Fruit fly (Drosophila melanogaster) whole organism, embryonic: ENCODE measurements around the gene CG17105.

Experiments used
- Bteb2 ChIP-seq: fragments of 200-800 bp; sonication (Bioruptor generic); optimal IDR thresholded peaks from 2 replicates; lab custom pipeline; 2016; ENCODE audit warnings: missing biosample characterization, missing genetic modification characterization
- CG10654 ChIP-seq: fragments of 200-800 bp; sonication (Bioruptor generic); optimal IDR thresholded peaks from 2 replicates; lab custom pipeline; 2016; ENCODE audit warnings: missing biosample characterization, missing genetic modification characterization
- CG11093 ChIP-seq: fragments of 200-800 bp; sonication (Bioruptor generic); IDR thresholded peaks from 3 replicates; pipeline ENCODE4 v1.3.6; 2022; ENCODE audit warnings: missing biosample characterization, missing genetic modification characterization
- CG11504 ChIP-seq: fragments of 200-800 bp; sonication (Bioruptor generic); optimal IDR thresholded peaks from 3 replicates; lab custom pipeline; 2019; ENCODE audit warnings: missing biosample characterization, mild to moderate bottlenecking, missing genetic modification characterization, moderate library complexity
- CG11696 ChIP-seq: fragments of 200-800 bp; sonication (Bioruptor generic); IDR thresholded peaks from 2 replicates; pipeline ENCODE4 v1.3.6; 2022; ENCODE audit warnings: missing biosample characterization, missing genetic modification characterization
- CG15601 ChIP-seq: fragments of 200-800 bp; sonication (Bioruptor generic); optimal IDR thresholded peaks from 3 replicates; lab custom pipeline; 2019; ENCODE audit warnings: missing biosample characterization, mild to moderate bottlenecking, missing genetic modification characterization, moderate library complexity
- CG16815 ChIP-seq: fragments of 200-800 bp; sonication (Bioruptor generic); optimal IDR thresholded peaks from 3 replicates; lab custom pipeline; 2017; ENCODE audit warnings: missing biosample characterization, mild to moderate bottlenecking, missing genetic modification characterization
- CG17385 ChIP-seq: fragments of 200-800 bp; sonication (Bioruptor generic); optimal IDR thresholded peaks from 3 replicates; lab custom pipeline; 2018; ENCODE audit warnings: missing biosample characterization, mild to moderate bottlenecking, missing genetic modification characterization
- CG17802 ChIP-seq: fragments of 200-800 bp; sonication (Bioruptor generic); optimal IDR thresholded peaks from 2 replicates; lab custom pipeline; 2018; ENCODE audit warnings: missing biosample characterization, mild to moderate bottlenecking, missing genetic modification characterization, moderate library complexity
- CG17829 ChIP-seq: fragments of 200-800 bp; optimal IDR thresholded peaks from 2 replicates; lab custom pipeline; 2019; ENCODE audit warnings: missing biosample characterization, mild to moderate bottlenecking, missing genetic modification characterization, moderate library complexity
- CG17912 ChIP-seq: fragments of 200-800 bp; sonication (Bioruptor generic); optimal IDR thresholded peaks from 2 replicates; lab custom pipeline; 2018; ENCODE audit warnings: missing biosample characterization, mild to moderate bottlenecking, missing genetic modification characterization
- CG2199 ChIP-seq: fragments of 200-800 bp; sonication (Bioruptor generic); IDR thresholded peaks from 3 replicates; pipeline ENCODE4 v1.3.6; 2022; ENCODE audit warnings: missing biosample characterization, missing genetic modification characterization
- CG2678 ChIP-seq: fragments of 200-800 bp; sonication (Bioruptor generic); optimal IDR thresholded peaks from 3 replicates; lab custom pipeline; 2019; ENCODE audit warnings: missing biosample characterization, mild to moderate bottlenecking, missing genetic modification characterization, moderate library complexity
- CG3065 ChIP-seq: fragments of 200-800 bp; sonication (Bioruptor generic); optimal IDR thresholded peaks from 2 replicates; lab custom pipeline; 2016; ENCODE audit warnings: missing biosample characterization, missing genetic modification characterization
- CG5180 ChIP-seq: fragments of 200-800 bp; sonication (Bioruptor generic); optimal IDR thresholded peaks from 3 replicates; lab custom pipeline; 2017; ENCODE audit warnings: missing biosample characterization, missing genetic modification characterization, mild to moderate bottlenecking, moderate library complexity, missing genetic modification reagents
- CG8281 ChIP-seq: fragments of 200-800 bp; sonication (Bioruptor generic); optimal IDR thresholded peaks from 2 replicates; lab custom pipeline; 2018; ENCODE audit warnings: missing biosample characterization, mild to moderate bottlenecking, missing genetic modification characterization, moderate library complexity
- CG8765 ChIP-seq: fragments of 200-800 bp; sonication (Bioruptor generic); IDR thresholded peaks from 2 replicates; pipeline ENCODE4 v1.3.6; 2022; ENCODE audit warnings: missing biosample characterization, missing genetic modification characterization
- CG9876 ChIP-seq: fragments of 200-800 bp; sonication (Bioruptor generic); optimal IDR thresholded peaks from 2 replicates; lab custom pipeline; 2016; ENCODE audit warnings: missing biosample characterization, missing genetic modification characterization
- Dbx ChIP-seq: fragments of 200-800 bp; sonication (Bioruptor generic); IDR thresholded peaks from 3 replicates; pipeline ENCODE4 v1.3.6; 2022; ENCODE audit warnings: missing biosample characterization, missing genetic modification characterization
- Dp ChIP-seq: fragments of 200-800 bp; sonication (Bioruptor generic); optimal IDR thresholded peaks from 2 replicates; lab custom pipeline; 2018; ENCODE audit warnings: missing biosample characterization, mild to moderate bottlenecking, missing genetic modification characterization, moderate library complexity
- Fer3 ChIP-seq: fragments of 200-800 bp; sonication (Bioruptor generic); optimal IDR thresholded peaks from 2 replicates; lab custom pipeline; 2018; ENCODE audit warnings: missing biosample characterization, mild to moderate bottlenecking, missing genetic modification characterization, moderate library complexity
- Hr51 ChIP-seq, 2 experiments: fragments of 200-800 bp; sonication (Bioruptor generic); optimal IDR thresholded peaks; 2 replicates in 1 of 2; 3 replicates in 1 of 2; lab custom pipeline; 2016 to 2018; ENCODE audit warnings: missing biosample characterization in 2 of 2, missing genetic modification characterization in 2 of 2, mild to moderate bottlenecking in 1 of 2, moderate library complexity in 1 of 2
- Hsf ChIP-seq: fragments of 200-800 bp; sonication (Bioruptor generic); optimal IDR thresholded peaks from 3 replicates; lab custom pipeline; 2016; ENCODE audit warnings: missing biosample characterization, missing genetic modification characterization
- Mad ChIP-seq: fragments of 200-800 bp; sonication (Bioruptor generic); optimal IDR thresholded peaks from 2 replicates; lab custom pipeline; 2016; ENCODE audit warnings: missing biosample characterization, missing genetic modification characterization
- Opbp ChIP-seq: fragments of 200-800 bp; sonication (Bioruptor generic); IDR thresholded peaks from 3 replicates; pipeline ENCODE4 v1.3.6; 2022; ENCODE audit warnings: missing biosample characterization, missing genetic modification characterization; ENCODE audit not compliant: partially characterized antibody
- Sry-δ ChIP-seq: fragments of 200-800 bp; sonication (Bioruptor generic); optimal IDR thresholded peaks from 2 replicates; lab custom pipeline; 2016; ENCODE audit warnings: missing biosample characterization, missing genetic modification characterization
- ase ChIP-seq: fragments of 200-800 bp; sonication (Bioruptor generic); IDR thresholded peaks from 3 replicates; pipeline ENCODE4 v1.3.6; 2022; ENCODE audit warnings: missing biosample characterization, missing genetic modification characterization
- bcd ChIP-seq: fragments of 200-800 bp; sonication (Bioruptor generic); optimal IDR thresholded peaks from 2 replicates; lab custom pipeline; 2017; ENCODE audit warnings: missing biosample characterization, mild to moderate bottlenecking, missing genetic modification characterization
- bigmax ChIP-seq: fragments of 200-800 bp; sonication (Bioruptor generic); optimal IDR thresholded peaks from 2 replicates; lab custom pipeline; 2018; ENCODE audit warnings: missing biosample characterization, mild to moderate bottlenecking, missing genetic modification characterization
- caup ChIP-seq: fragments of 200-800 bp; sonication (Bioruptor generic); optimal IDR thresholded peaks from 3 replicates; lab custom pipeline; 2017; ENCODE audit warnings: missing biosample characterization, mild to moderate bottlenecking, missing genetic modification characterization, moderate library complexity; ENCODE audit not compliant: severe bottlenecking
- eve ChIP-seq, 2 experiments: fragments of >200 bp; optimal IDR thresholded peaks; 2 replicates each; lab custom pipeline; 2017; ENCODE audit warnings: missing biosample characterization in 2 of 2, missing genetic modification characterization in 2 of 2
- ftz-f1 ChIP-seq: fragments of 200-800 bp; sonication (Bioruptor generic); optimal IDR thresholded peaks from 2 replicates; lab custom pipeline; 2016; ENCODE audit warnings: missing biosample characterization, missing genetic modification characterization
- grn ChIP-seq: fragments of 200-800 bp; sonication (Bioruptor generic); optimal IDR thresholded peaks from 3 replicates; lab custom pipeline; 2017; ENCODE audit warnings: missing biosample characterization, missing genetic modification characterization
- inv ChIP-seq: fragments of 200-800 bp; sonication (Bioruptor generic); IDR thresholded peaks from 2 replicates; pipeline ENCODE4 v1.3.6; 2022; ENCODE audit warnings: missing biosample characterization, missing genetic modification characterization; ENCODE audit not compliant: partially characterized antibody
- jing ChIP-seq: fragments of 200-800 bp; sonication (Bioruptor generic); optimal IDR thresholded peaks from 2 replicates; lab custom pipeline; 2018; ENCODE audit warnings: missing biosample characterization, mild to moderate bottlenecking, missing genetic modification characterization
- jumu ChIP-seq: fragments of 200-800 bp; sonication (Bioruptor generic); optimal IDR thresholded peaks from 3 replicates; lab custom pipeline; 2016; ENCODE audit warnings: missing biosample characterization, missing genetic modification characterization
- lbe ChIP-seq: fragments of 200-800 bp; sonication (Bioruptor generic); optimal IDR thresholded peaks from 2 replicates; lab custom pipeline; 2016; ENCODE audit warnings: missing biosample characterization, mild to moderate bottlenecking, missing genetic modification characterization
- mam ChIP-seq: fragments of 200-800 bp; sonication (Bioruptor generic); optimal IDR thresholded peaks from 3 replicates; lab custom pipeline; 2016; ENCODE audit warnings: missing biosample characterization, missing genetic modification characterization
- nerfin-1 ChIP-seq: fragments of 200-800 bp; sonication (Bioruptor generic); optimal IDR thresholded peaks from 3 replicates; lab custom pipeline; 2019; ENCODE audit warnings: missing biosample characterization, mild to moderate bottlenecking, missing genetic modification characterization, moderate library complexity
- onecut ChIP-seq: fragments of 200-800 bp; sonication (Bioruptor generic); IDR thresholded peaks from 2 replicates; pipeline ENCODE4 v1.3.6; 2022; ENCODE audit warnings: missing biosample characterization, missing genetic modification characterization
- p53 ChIP-seq: fragments of 200-800 bp; sonication (Bioruptor generic); optimal IDR thresholded peaks from 2 replicates; lab custom pipeline; 2016; ENCODE audit warnings: missing biosample characterization, missing genetic modification characterization
- phol ChIP-seq: fragments of 200-800 bp; sonication (Bioruptor generic); optimal IDR thresholded peaks from 3 replicates; lab custom pipeline; 2018; ENCODE audit warnings: missing biosample characterization, mild to moderate bottlenecking, missing genetic modification characterization, moderate library complexity
- scrt ChIP-seq: fragments of 200-800 bp; sonication (Bioruptor generic); optimal IDR thresholded peaks from 2 replicates; lab custom pipeline; 2018; ENCODE audit warnings: missing biosample characterization, mild to moderate bottlenecking, missing genetic modification characterization, moderate library complexity
- zen ChIP-seq: fragments of 200-800 bp; sonication (Bioruptor generic); optimal IDR thresholded peaks from 3 replicates; lab custom pipeline; 2018; ENCODE audit warnings: missing biosample characterization, mild to moderate bottlenecking, missing genetic modification characterization, moderate library complexity

Gene CG17105

dm6 chr2L:10651313-10651712 is 29.5 kb upstream of the CG17105 start, which contains the start of gene dbf (continued):
- TF ChIP-seq CG11696 (no peak), CG15601 (tag; lab: Kevin White, UChicago) (no peak), bcd (GFP tag; lab: Kevin White, UChicago) (no peak), Dp (GFP tag; lab: Kevin White, UChicago) (no peak), Mad (GFP tag; lab: Kevin White, UChicago) (no peak), CG16815 (GFP tag; lab: Kevin White, UChicago) (no peak)

- TF ChIP-seq CG8281 (no peak), p53 (GFP tag; lab: Kevin White, UChicago) (no peak), jing (no peak), CG2199 (GFP tag; lab: Robert Waterston, UW) (0 out of 3 replicates have a peak, but pooled peaks have one; percentile 30), phol (no peak), CG11504 (tag; lab: Kevin White, UChicago) (peak; percentile 99), zen (tag; lab: Kevin White, UChicago) (peak; percentile 19), onecut (no peak)
- TF ChIP-seq, all 482 proteins: peak for 3
Observed at dm6 chr2L:10654520-10654919, 26.3 kb upstream of the CG17105 start.

- TF ChIP-seq nerfin-1 (tag; lab: Kevin White, UChicago) (no peak), CG17802 (tag; lab: Kevin White, UChicago) (no peak), jumu (no peak)
- TF ChIP-seq, all 482 proteins: peak for 0
Observed at dm6 chr2L:10657981-10658380, 22.8 kb upstream of the CG17105 start, which contains the start of gene CG45690. Gene CG45690, plus strand, starts transcription at chr2L:10658281.

- TF ChIP-seq bigmax (GFP tag; lab: Kevin White, UChicago), result no peak
- TF ChIP-seq Hr51 (GFP tag; optimal IDR thresholded peaks at IDR 0.05; lab: Kevin White, UChicago), result peak in 1 of 2 experiments; percentile 91
- TF ChIP-seq CG2678, result peak; percentile 88
- peak; percentile 42 for TF ChIP-seq scrt (GFP tag; lab: Kevin White, UChicago)
- TF ChIP-seq Dbx, result peak; percentile 55; the same call in 1 of the 3 replicates
- TF ChIP-seq ase (GFP tag; lab: Robert Waterston, UW), result peak; percentile 67; the same call in 2 of the 3 replicates
- TF ChIP-seq CG5180 (GFP tag; lab: Kevin White, UChicago), result peak; percentile 98
- TF ChIP-seq CG10654, result peak; percentile 44
- TF ChIP-seq CG17912 (GFP tag; lab: Kevin White, UChicago), result no peak
- TF ChIP-seq Fer3 (tag; lab: Kevin White, UChicago), result peak; percentile 57
- peak; percentile 73 for TF ChIP-seq CG17385
- TF ChIP-seq caup, result peak; percentile 57
- TF ChIP-seq CG3065, result no peak
- no peak for TF ChIP-seq mam (GFP tag; lab: Kevin White, UChicago)
- TF ChIP-seq Sry-δ (GFP tag; lab: Kevin White, UChicago), result no peak
- TF ChIP-seq eve (GFP tag; optimal IDR thresholded peaks at IDR 0.05; lab: Kevin White, UChicago), result peak in 1 of 2 experiments; percentile 77
- peak; percentile 80 for TF ChIP-seq CG17829 (tag; lab: Kevin White, UChicago)
- TF ChIP-seq Hsf (GFP tag; lab: Kevin White, UChicago), result peak; percentile 30
- TF ChIP-seq CG8765, result no peak
- 0 out of 3 replicates have a peak, but pooled peaks have one; percentile 52 for TF ChIP-seq CG11093 (GFP tag; lab: Robert Waterston, UW)
- TF ChIP-seq CG9876 (GFP tag; lab: Kevin White, UChicago), result no peak
- no peak for TF ChIP-seq inv (GFP tag; lab: Robert Waterston, UW)
- no peak for TF ChIP-seq Opbp
- no peak for TF ChIP-seq Bteb2 (GFP tag; lab: Kevin White, UChicago)
- TF ChIP-seq lbe (GFP tag; lab: Kevin White, UChicago), result no peak
- TF ChIP-seq grn, result no peak
- TF ChIP-seq ftz-f1, result no peak
Observed at dm6 chr2L:10661490-10662240, 19.2 kb upstream of the CG17105 start, which contains the start of gene CG31871. Gene CG31871, plus strand, starts transcription at chr2L:10662081.
